Worm (Caenorhabditis elegans) whole organism, L4 larva: ENCODE results near the gene sre-13.
A peak's percentile ranks its signal among the peaks of the same experiment; 100 is the strongest.

Experiments used
- F44E2.7 ChIP-seq: fragments of 200-800 bp; sonication (Bioruptor generic); IDR thresholded peaks from 2 replicates; pipeline ENCODE4 v2.1.2; 2022; ENCODE audit warnings: missing genetic modification characterization, missing compliant biosample characterization
- Y5F2A.4 ChIP-seq: fragments of 200-800 bp; sonication (Bioruptor generic); optimal IDR thresholded peaks from 2 replicates; lab custom pipeline; 2018; ENCODE audit warnings: mild to moderate bottlenecking, missing genetic modification characterization, missing compliant biosample characterization
- Y75B8A.6 ChIP-seq: fragments of 200-800 bp; sonication (Bioruptor generic); IDR thresholded peaks from 2 replicates; pipeline ENCODE4 v1.3.6; 2022; ENCODE audit warnings: missing genetic modification reagents, missing genetic modification characterization, missing compliant biosample characterization
- ZK546.5 ChIP-seq, 2 experiments: sonication (generic microtip); optimal IDR thresholded peaks; 2 replicates each; lab custom pipeline; 2017; ENCODE audit warnings: missing biosample characterization in 2 of 2, missing genetic modification characterization in 2 of 2
- aha-1 ChIP-seq: fragments of 150-350 bp; peaks from one replicate; lab custom pipeline; 2014; ENCODE audit warnings: missing biosample characterization, missing genetic modification characterization
- aly-2 ChIP-seq: sonication (generic microtip); optimal IDR thresholded peaks from 2 replicates; lab custom pipeline; 2018; ENCODE audit warnings: missing biosample characterization, missing genetic modification characterization
- ama-1 ChIP-seq: fragments of 150-350 bp; optimal IDR thresholded peaks from 2 replicates; lab custom pipeline; 2014; ENCODE audit warnings: inconsistent platforms, mixed read lengths
- ceh-20 ChIP-seq: fragments of 200-800 bp; sonication (Bioruptor generic); IDR thresholded peaks from 2 replicates; pipeline ENCODE4 v1.3.6; 2022; ENCODE audit warnings: missing genetic modification reagents, missing genetic modification characterization, missing compliant biosample characterization
- ceh-82 ChIP-seq: sonication (generic microtip); optimal IDR thresholded peaks from 2 replicates; lab custom pipeline; 2017; ENCODE audit warnings: missing biosample characterization, missing genetic modification characterization
- cey-2 ChIP-seq: sonication (generic microtip); optimal IDR thresholded peaks from 3 replicates; lab custom pipeline; 2017; ENCODE audit warnings: missing genetic modification characterization, mild to moderate bottlenecking, missing compliant biosample characterization, antibody characterized with exemption, borderline replicate concordance; ENCODE audit not compliant: insufficient read depth
- daf-16 ChIP-seq, 3 experiments: sonication (generic microtip); optimal IDR thresholded peaks; 2 replicates each; lab custom pipeline; 2016 to 2017; ENCODE audit warnings: missing genetic modification characterization in 3 of 3, missing genetic modification reagents in 3 of 3, mild to moderate bottlenecking in 2 of 3, missing compliant biosample characterization in 2 of 3, missing biosample characterization in 1 of 3, moderate library complexity in 1 of 3
- daf-19 ChIP-seq: fragments of 200-800 bp; sonication (Bioruptor generic); conservative IDR thresholded peaks from 2 replicates; pipeline ENCODE4 v1.3.6; 2022; ENCODE audit warnings: missing genetic modification characterization, missing compliant biosample characterization
- daf-8 ChIP-seq: fragments of 200-800 bp; sonication (Bioruptor generic); IDR thresholded peaks from 2 replicates; pipeline ENCODE4 v1.3.6; 2022; ENCODE audit warnings: missing genetic modification characterization, missing compliant biosample characterization
- dmd-6 ChIP-seq: fragments of 200-800 bp; sonication (Bioruptor generic); IDR thresholded peaks from 2 replicates; pipeline ENCODE4 v1.3.6; 2022; ENCODE audit warnings: missing genetic modification reagents, missing genetic modification characterization, missing compliant biosample characterization
- duxl-1 ChIP-seq: sonication (generic microtip); optimal IDR thresholded peaks from 2 replicates; lab custom pipeline; 2016; ENCODE audit warnings: mild to moderate bottlenecking, missing genetic modification characterization, moderate library complexity, missing compliant biosample characterization; ENCODE audit not compliant: poor library complexity
- egl-43 ChIP-seq: fragments of 200-800 bp; sonication (Bioruptor generic); IDR thresholded peaks from 2 replicates; pipeline ENCODE4 v1.3.6; 2022; ENCODE audit warnings: missing genetic modification reagents, missing genetic modification characterization, missing compliant biosample characterization
- hif-1 ChIP-seq, 2 experiments: sonication (generic microtip); optimal IDR thresholded peaks; 2 replicates each; lab custom pipeline; 2016 to 2017; ENCODE audit warnings: missing compliant biosample characterization in 2 of 2, missing genetic modification characterization in 2 of 2, missing genetic modification reagents in 2 of 2, missing genotype in 2 of 2, mild to moderate bottlenecking in 1 of 2
- hlh-11 ChIP-seq: fragments of 200-800 bp; sonication (Bioruptor generic); optimal IDR thresholded peaks from 2 replicates; lab custom pipeline; 2018; ENCODE audit warnings: mild to moderate bottlenecking, missing genetic modification characterization, missing compliant biosample characterization
- lin-1 ChIP-seq: fragments of 200-800 bp; sonication (Bioruptor generic); IDR thresholded peaks from 2 replicates; pipeline ENCODE4 v1.3.6; 2022; ENCODE audit warnings: missing genetic modification reagents, missing genetic modification characterization, missing compliant biosample characterization
- lin-15B ChIP-seq: fragments of 150-350 bp; sonication (generic microtip); optimal IDR thresholded peaks from 3 replicates; lab custom pipeline; 2014; ENCODE audit warnings: missing biosample characterization, missing genetic modification characterization
- lsy-2 ChIP-seq, 2 experiments: fragments of 150-350 bp in 1 of 2; sonication (generic microtip) in 1 of 2; optimal IDR thresholded peaks; 2 replicates each; lab custom pipeline; 2014 to 2017; ENCODE audit warnings: missing biosample characterization in 2 of 2, missing genetic modification characterization in 2 of 2
- madf-5 ChIP-seq, 2 experiments: fragments of 200-800 bp; sonication (Bioruptor generic); IDR thresholded peaks; 2 replicates each; pipeline ENCODE4 v1.3.6; 2022; ENCODE audit warnings: missing compliant biosample characterization in 2 of 2, missing genetic modification characterization in 2 of 2
- madf-9 ChIP-seq: fragments of 200-800 bp; sonication (Bioruptor generic); conservative IDR thresholded peaks from 2 replicates; pipeline ENCODE4 v1.3.6; 2022; ENCODE audit warnings: missing genetic modification reagents, missing genetic modification characterization, missing compliant biosample characterization
- mes-2 ChIP-seq: sonication (generic microtip); optimal IDR thresholded peaks from 2 replicates; lab custom pipeline; 2016; ENCODE audit warnings: missing genotype, mild to moderate bottlenecking, missing genetic modification characterization, missing compliant biosample characterization; ENCODE audit not compliant: poor library complexity, severe bottlenecking
- mxl-2 ChIP-seq: fragments of 200-800 bp; sonication (Bioruptor generic); conservative IDR thresholded peaks from 2 replicates; pipeline ENCODE4 v1.3.6; 2022; ENCODE audit warnings: missing genetic modification reagents, missing genetic modification characterization, missing compliant biosample characterization
- nhr-10 ChIP-seq: fragments of 150-350 bp; optimal IDR thresholded peaks from 2 replicates; lab custom pipeline; 2014; ENCODE audit warnings: missing biosample characterization, missing genetic modification characterization
- nhr-102 ChIP-seq: sonication (generic microtip); optimal IDR thresholded peaks from 2 replicates; lab custom pipeline; 2016; ENCODE audit warnings: mild to moderate bottlenecking, missing genetic modification characterization, moderate library complexity, missing compliant biosample characterization
- nhr-28 ChIP-seq: fragments of 150-350 bp; optimal IDR thresholded peaks from 2 replicates; lab custom pipeline; 2014; ENCODE audit warnings: missing biosample characterization, missing genetic modification characterization
- nhr-41 ChIP-seq: fragments of 200-800 bp; sonication (Bioruptor generic); IDR thresholded peaks from 2 replicates; pipeline ENCODE4 v1.3.6; 2022; ENCODE audit warnings: missing genetic modification reagents, missing genetic modification characterization, missing compliant biosample characterization
- nhr-42 ChIP-seq: fragments of 200-800 bp; sonication (Bioruptor generic); IDR thresholded peaks from 2 replicates; pipeline ENCODE4 v1.3.6; 2022; ENCODE audit warnings: missing genetic modification characterization, missing compliant biosample characterization
- nhr-48 ChIP-seq: sonication (generic microtip); optimal IDR thresholded peaks from 2 replicates; lab custom pipeline; 2016; ENCODE audit warnings: mild to moderate bottlenecking, missing genetic modification characterization, missing compliant biosample characterization
- nhr-6 ChIP-seq: fragments of 150-350 bp; optimal IDR thresholded peaks from 2 replicates; lab custom pipeline; 2014; ENCODE audit warnings: missing biosample characterization, missing genetic modification characterization
- php-3 ChIP-seq: fragments of 200-800 bp; sonication (Bioruptor generic); IDR thresholded peaks from 2 replicates; pipeline ENCODE4 v1.3.6; 2022; ENCODE audit warnings: missing genetic modification reagents, missing genetic modification characterization, missing compliant biosample characterization
- sdz-12 ChIP-seq: fragments of 200-800 bp; sonication (Bioruptor generic); optimal IDR thresholded peaks from 2 replicates; lab custom pipeline; 2018; ENCODE audit warnings: mild to moderate bottlenecking, missing genetic modification characterization, missing compliant biosample characterization
- snpc-1.2 ChIP-seq: fragments of 200-800 bp; sonication (Bioruptor generic); IDR thresholded peaks from 2 replicates; pipeline ENCODE4 v1.3.6; 2022; ENCODE audit warnings: missing genetic modification reagents, missing genetic modification characterization, missing compliant biosample characterization
- snpc-4 ChIP-seq: fragments of 150-350 bp; optimal IDR thresholded peaks from 2 replicates; lab custom pipeline; 2014; ENCODE audit warnings: missing biosample characterization, missing genetic modification characterization
- spr-1 ChIP-seq: sonication (generic microtip); optimal IDR thresholded peaks from 2 replicates; lab custom pipeline; 2016; ENCODE audit warnings: mild to moderate bottlenecking, missing genetic modification characterization, missing compliant biosample characterization
- tra-1 ChIP-seq: fragments of 200-800 bp; sonication (Bioruptor generic); IDR thresholded peaks from 2 replicates; pipeline ENCODE4 v1.3.6; 2022; ENCODE audit warnings: missing genetic modification reagents, missing genetic modification characterization, missing compliant biosample characterization
- unc-62 ChIP-seq, 3 experiments: fragments of 150-350 bp in 1 of 3; sonication (generic microtip); optimal IDR thresholded peaks in 2 of 3; peaks in 1 of 3; 1 replicate in 1 of 3; 2 replicates in 2 of 3; lab custom pipeline; 2014 to 2017; ENCODE audit warnings: missing biosample characterization in 3 of 3, missing genetic modification characterization in 3 of 3, missing genetic modification reagents in 3 of 3, missing genotype in 1 of 3
- zag-1 ChIP-seq: fragments of 150-350 bp; optimal IDR thresholded peaks from 2 replicates; lab custom pipeline; 2014; ENCODE audit warnings: missing biosample characterization, missing genetic modification characterization
- zfp-2 ChIP-seq: sonication (generic microtip); optimal IDR thresholded peaks from 2 replicates; lab custom pipeline; 2016; ENCODE audit warnings: mild to moderate bottlenecking, missing genetic modification characterization, missing compliant biosample characterization
- zfp-3 ChIP-seq: fragments of 200-800 bp; sonication (Bioruptor generic); conservative IDR thresholded peaks from 2 replicates; pipeline ENCODE4 v1.3.6; 2022; ENCODE audit warnings: missing genetic modification reagents, missing genetic modification characterization, missing compliant biosample characterization
- zip-2 ChIP-seq: fragments of 150-350 bp; optimal IDR thresholded peaks from 2 replicates; lab custom pipeline; 2014; ENCODE audit warnings: missing biosample characterization, missing genetic modification characterization
- ztf-7 ChIP-seq: fragments of 150-350 bp; optimal IDR thresholded peaks from 2 replicates; lab custom pipeline; 2014; ENCODE audit warnings: missing biosample characterization, missing genetic modification characterization

Gene sre-13

DNA sequence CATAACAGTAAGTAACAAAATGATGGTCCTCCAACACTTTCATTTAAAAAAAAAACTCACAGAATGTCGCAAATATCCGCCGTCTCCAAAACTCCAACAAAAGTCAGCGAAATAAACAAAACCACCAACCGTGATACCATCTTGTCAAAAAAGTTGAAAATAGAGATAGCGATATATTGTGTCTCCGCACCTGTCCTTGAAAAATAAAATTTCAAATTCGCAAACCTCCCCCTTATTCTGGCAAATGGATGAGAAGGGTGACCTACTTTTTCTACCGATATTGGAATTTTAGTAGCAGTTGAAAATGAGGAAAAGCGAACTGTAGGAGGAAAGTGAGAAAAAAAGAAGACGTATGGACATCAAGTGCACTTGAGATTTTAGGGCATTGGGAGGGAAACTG is 31.2 kb downstream of the sre-13 start, which contains the start of gene F19H8.2:
F19H8.2 (minus strand) TSS at position 391 of the 400 bp plus-strand sequence.
- TF ChIP-seq tra-1 (GFP tag; lab: Robert Waterston, UW), result no peak
- no peak for TF ChIP-seq ztf-7
- no peak for TF ChIP-seq lin-15B
- no peak for TF ChIP-seq lin-1 (GFP tag; lab: Robert Waterston, UW)
- TF ChIP-seq nhr-48 (tag; lab: Kevin White, UChicago), result no peak
- peak; percentile 66 for TF ChIP-seq aha-1 (tag; lab: Kevin White, UChicago)
- no peak for TF ChIP-seq egl-43 (GFP tag; lab: Robert Waterston, UW)
- peak in 1 of 2 experiments; percentile 1 for TF ChIP-seq unc-62 (GFP tag; optimal IDR thresholded peaks at IDR 0.05 in 1 of 2; lab: Kevin White, UChicago)
- no peak for TF ChIP-seq unc-62 (tag; optimal IDR thresholded peaks at IDR 0.05; lab: Kevin White, UChicago)
- no peak for TF ChIP-seq nhr-10 (tag; lab: Kevin White, UChicago)
- no peak for TF ChIP-seq daf-16 (GFP tag; optimal IDR thresholded peaks at IDR 0.05; lab: Kevin White, UChicago)
- TF ChIP-seq daf-16 (tag; optimal IDR thresholded peaks at IDR 0.05; lab: Kevin White, UChicago), result peak; percentile 19
- TF ChIP-seq hlh-11 (tag; lab: Kevin White, UChicago), result no peak
- TF ChIP-seq nhr-6 (tag; lab: Kevin White, UChicago), result peak; percentile 4

ce11 chrII:14605026-14605425 is 31.6 kb downstream of the sre-13 start:
- no peak for TF ChIP-seq hif-1 (tag; optimal IDR thresholded peaks at IDR 0.05; lab: Kevin White, UChicago)
- no peak for TF ChIP-seq egl-43 (GFP tag; lab: Robert Waterston, UW)
- 0 out of 2 replicates have a peak, but pooled peaks have one; percentile 31 for TF ChIP-seq madf-9 (GFP tag; lab: Robert Waterston, UW)
- no peak for TF ChIP-seq nhr-102
- TF ChIP-seq duxl-1, result peak; percentile 33
- peak; percentile 44 for TF ChIP-seq sdz-12 (GFP tag; lab: Kevin White, UChicago)
- peak; percentile 97 for TF ChIP-seq aha-1 (tag; lab: Kevin White, UChicago)
- TF ChIP-seq daf-16 (GFP tag; optimal IDR thresholded peaks at IDR 0.05; lab: Kevin White, UChicago), result no peak
- TF ChIP-seq daf-16 (tag; optimal IDR thresholded peaks at IDR 0.05; lab: Kevin White, UChicago), result no peak
- peak; percentile 7 for TF ChIP-seq mes-2
- peak; percentile 10 for TF ChIP-seq Y5F2A.4 (GFP tag; lab: Kevin White, UChicago)
- TF ChIP-seq ZK546.5 (tag; optimal IDR thresholded peaks at IDR 0.05; lab: Kevin White, UChicago), result no peak
- no peak for TF ChIP-seq ceh-20
- TF ChIP-seq aly-2, result no peak
- TF ChIP-seq Y75B8A.6, result no peak
- TF ChIP-seq zfp-3 (GFP tag; lab: Robert Waterston, UW), result no peak; the same call in 1 of the 2 replicates
- TF ChIP-seq php-3, result no peak
- no peak for TF ChIP-seq nhr-6 (tag; lab: Kevin White, UChicago)
- TF ChIP-seq unc-62 (GFP tag; optimal IDR thresholded peaks at IDR 0.05 in 1 of 2; lab: Kevin White, UChicago), result peak in 1 of 2 experiments; percentile 47
- no peak for TF ChIP-seq unc-62 (tag; optimal IDR thresholded peaks at IDR 0.05; lab: Kevin White, UChicago)
- TF ChIP-seq dmd-6 (GFP tag; lab: Robert Waterston, UW), result no peak; the same call in 1 of the 2 replicates
- TF ChIP-seq, all 104 proteins: peak for 7

DNA sequence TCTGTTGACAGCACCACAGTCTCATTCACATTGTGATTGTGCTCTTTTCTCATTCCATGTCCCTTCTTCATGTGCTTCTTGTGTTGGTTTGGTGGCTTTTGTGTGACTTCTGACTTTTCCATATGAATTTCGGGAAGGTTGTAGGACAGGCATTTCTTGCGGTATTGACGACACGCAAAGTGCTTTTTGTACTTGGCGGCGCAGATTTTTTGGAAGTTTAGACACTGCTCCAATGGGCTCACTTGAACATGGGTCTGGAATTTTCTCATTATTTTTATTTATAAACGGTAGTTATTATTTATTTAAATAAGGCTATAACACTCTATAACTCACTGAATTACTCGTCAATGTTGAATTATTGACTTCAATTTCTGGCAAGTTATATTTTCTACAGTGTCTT is 32.4 kb downstream of the sre-13 start:
- TF ChIP-seq zag-1 (no peak), php-3 (peak; percentile 52; the same call in 1 of the 2 replicates), zip-2 (tag; lab: Kevin White, UChicago) (no peak), mxl-2 (GFP tag; lab: Robert Waterston, UW) (0 out of 2 replicates have a peak, but pooled peaks have one; percentile 36), hif-1 (tag; optimal IDR thresholded peaks at IDR 0.05; lab: Kevin White, UChicago) (no peak), cey-2 (no peak), nhr-28 (tag; lab: Kevin White, UChicago) (no peak), zfp-2 (tag; lab: Kevin White, UChicago) (no peak), snpc-1.2 (0 out of 2 replicates have a peak, but pooled peaks have one; percentile 9), snpc-4 (tag; lab: Kevin White, UChicago) (no peak), madf-5 (GFP tag; IDR thresholded peaks at IDR 0.05; lab: Robert Waterston, UW) (no peak), lsy-2 (tag; optimal IDR thresholded peaks at IDR 0.05; lab: Kevin White, UChicago) (no peak), nhr-41 (GFP tag; lab: Robert Waterston, UW) (no peak), ama-1 (lab: Kevin White, UChicago) (peak; percentile 59), dmd-6 (GFP tag; lab: Robert Waterston, UW) (peak; percentile 35; the same call in 1 of the 2 replicates), aha-1 (tag; lab: Kevin White, UChicago) (no peak), daf-19 (GFP tag; lab: Robert Waterston, UW) (no peak), Y5F2A.4 (GFP tag; lab: Kevin White, UChicago) (no peak), ceh-82 (tag; lab: Kevin White, UChicago) (no peak), F44E2.7 (GFP tag; lab: Robert Waterston, UW) (no peak), spr-1 (tag; lab: Kevin White, UChicago) (no peak), daf-16 (GFP tag; optimal IDR thresholded peaks at IDR 0.05; lab: Kevin White, UChicago) (no peak), daf-16 (tag; optimal IDR thresholded peaks at IDR 0.05; lab: Kevin White, UChicago) (peak; percentile 50), daf-8 (GFP tag; lab: Robert Waterston, UW) (no peak), Y75B8A.6 (0 out of 2 replicates have a peak, but pooled peaks have one; percentile 39), nhr-42 (0 out of 2 replicates have a peak, but pooled peaks have one; percentile 4)
